Worm (Caenorhabditis elegans) whole organism, L1 larva: ENCODE results near the gene ZK652.8.
A peak's percentile ranks its signal among the peaks of the same experiment; 100 is the strongest.

Source experiments
- C16A3.4 ChIP-seq: fragments of 150-350 bp; optimal IDR thresholded peaks from 2 replicates; lab custom pipeline; 2014; ENCODE audit warnings: missing biosample characterization, missing genetic modification characterization
- ama-1 ChIP-seq: fragments of 150-350 bp; optimal IDR thresholded peaks from 2 replicates; lab custom pipeline; 2014
- dpl-1 ChIP-seq, 3 experiments: fragments of 150-350 bp in 2 of 3; sonication (generic microtip) in 1 of 3; optimal IDR thresholded peaks; 2 replicates each; lab custom pipeline; 2014 to 2017; ENCODE audit warnings: missing biosample characterization in 3 of 3, missing genetic modification characterization in 3 of 3, missing genetic modification reagents in 3 of 3
- efl-1 ChIP-seq, 4 experiments: fragments of 150-350 bp; optimal IDR thresholded peaks in 3 of 4; peaks in 1 of 4; 1 replicate in 1 of 4; 2 replicates in 3 of 4; lab custom pipeline; 2014; ENCODE audit warnings: missing biosample characterization in 2 of 4, missing genetic modification characterization in 2 of 4, missing genetic modification reagents in 2 of 4
- elt-2 ChIP-seq: sonication (generic microtip); optimal IDR thresholded peaks from 2 replicates; lab custom pipeline; 2016; ENCODE audit warnings: missing genetic modification characterization, mild to moderate bottlenecking, inconsistent platforms, missing compliant biosample characterization, missing genetic modification reagents
- irx-1 ChIP-seq: sonication (generic microtip); optimal IDR thresholded peaks from 2 replicates; lab custom pipeline; 2016; ENCODE audit warnings: missing genetic modification characterization, missing compliant biosample characterization
- isw-1 ChIP-seq: fragments of 200-800 bp; sonication (Bioruptor generic); IDR thresholded peaks from 2 replicates; pipeline ENCODE4 v1.3.6; 2022; ENCODE audit warnings: missing genetic modification characterization, missing compliant biosample characterization
- jun-1 ChIP-seq: fragments of 150-350 bp; optimal IDR thresholded peaks from 2 replicates; lab custom pipeline; 2014; ENCODE audit warnings: missing biosample characterization, missing genetic modification reagents, missing genetic modification characterization
- lin-14 ChIP-seq: fragments of 200-800 bp; sonication (Bioruptor generic); optimal IDR thresholded peaks from 2 replicates; lab custom pipeline; 2018; ENCODE audit warnings: mild to moderate bottlenecking, missing genetic modification characterization, moderate library complexity, missing compliant biosample characterization
- lin-15B ChIP-seq: fragments of 150-350 bp; sonication (generic microtip); optimal IDR thresholded peaks from 3 replicates; lab custom pipeline; 2014; ENCODE audit warnings: missing biosample characterization, missing genetic modification characterization
- lsy-2 ChIP-seq, 2 experiments: fragments of 150-350 bp; optimal IDR thresholded peaks; 2 replicates each; lab custom pipeline; 2014; ENCODE audit warnings: missing biosample characterization in 2 of 2, missing genetic modification characterization in 2 of 2
- mab-9 ChIP-seq: fragments of 200-800 bp; sonication (Bioruptor generic); IDR thresholded peaks from 2 replicates; pipeline ENCODE4 v1.3.6; 2022; ENCODE audit warnings: missing genetic modification reagents, missing genetic modification characterization, missing compliant biosample characterization
- mdl-1 ChIP-seq, 2 experiments: fragments of 150-350 bp; optimal IDR thresholded peaks; 2 replicates each; lab custom pipeline; 2014 to 2017; ENCODE audit warnings: missing biosample characterization in 2 of 2, missing genetic modification characterization in 2 of 2, inconsistent platforms in 1 of 2
- mef-2 ChIP-seq: fragments of 150-350 bp; optimal IDR thresholded peaks from 2 replicates; lab custom pipeline; 2014; ENCODE audit warnings: missing biosample characterization, missing genetic modification characterization
- nhr-19 ChIP-seq: fragments of 200-800 bp; sonication (Bioruptor generic); conservative IDR thresholded peaks from 2 replicates; pipeline ENCODE4 v1.3.6; 2022; ENCODE audit warnings: missing genetic modification characterization, missing compliant biosample characterization
- nhr-71 ChIP-seq: sonication (generic microtip); optimal IDR thresholded peaks from 2 replicates; lab custom pipeline; 2016; ENCODE audit warnings: mild to moderate bottlenecking, missing genetic modification characterization, moderate library complexity, missing compliant biosample characterization
- nhr-84 ChIP-seq: sonication (generic microtip); optimal IDR thresholded peaks from 2 replicates; lab custom pipeline; 2017; ENCODE audit warnings: missing biosample characterization, missing genetic modification characterization
- nhr-85 ChIP-seq: sonication (generic microtip); peaks from one replicate; lab custom pipeline; 2016; ENCODE audit warnings: missing genetic modification characterization, inconsistent platforms, missing compliant biosample characterization
- rnt-1 ChIP-seq: sonication (generic microtip); optimal IDR thresholded peaks from 2 replicates; lab custom pipeline; 2016; ENCODE audit warnings: mild to moderate bottlenecking, missing genetic modification characterization, moderate library complexity, missing compliant biosample characterization
- skn-1 ChIP-seq: fragments of 150-350 bp; optimal IDR thresholded peaks from 2 replicates; lab custom pipeline; 2014; ENCODE audit warnings: missing biosample characterization, missing genetic modification characterization
- tbx-2 ChIP-seq: sonication (generic microtip); optimal IDR thresholded peaks from 2 replicates; lab custom pipeline; 2016; ENCODE audit warnings: missing genetic modification characterization, missing compliant biosample characterization
- unc-30 ChIP-seq: sonication (generic microtip); optimal IDR thresholded peaks from 2 replicates; lab custom pipeline; 2017; ENCODE audit warnings: missing biosample characterization, missing genetic modification characterization
- unc-62 ChIP-seq: fragments of 150-350 bp; optimal IDR thresholded peaks from 2 replicates; lab custom pipeline; 2014; ENCODE audit warnings: missing biosample characterization, missing genetic modification reagents, missing genetic modification characterization
- zip-4 ChIP-seq: fragments of 200-800 bp; sonication (Bioruptor generic); optimal IDR thresholded peaks from 2 replicates; lab custom pipeline; 2018; ENCODE audit warnings: mild to moderate bottlenecking, missing genetic modification characterization, moderate library complexity, missing compliant biosample characterization
- ztf-4 ChIP-seq: fragments of 150-350 bp; optimal IDR thresholded peaks from 2 replicates; lab custom pipeline; 2014; ENCODE audit warnings: missing biosample characterization, missing genetic modification characterization

ZK652.8 gene

DNA sequence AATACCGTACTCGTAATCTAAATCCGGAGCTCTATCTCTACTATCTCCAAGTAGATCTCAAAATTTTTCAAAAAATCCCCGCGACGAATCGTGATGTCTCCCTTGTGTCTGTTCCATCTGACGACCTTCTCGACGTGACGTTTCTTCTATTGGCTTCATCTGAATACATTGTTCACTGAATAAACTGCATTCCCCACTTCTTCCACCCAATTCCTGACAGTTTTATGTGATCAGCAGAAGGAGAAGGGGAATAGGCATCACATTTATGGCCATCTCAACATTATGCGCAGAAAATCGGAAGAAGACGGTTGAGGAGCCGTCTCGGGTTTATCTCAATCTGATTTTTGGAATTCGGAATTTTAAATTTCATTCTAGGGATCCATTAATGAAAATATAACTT is 24.5 kb downstream of the ZK652.8 start:
- TF ChIP-seq ztf-4, result no peak
- TF ChIP-seq elt-2 (tag; lab: Kevin White, UChicago), result no peak
- no peak for TF ChIP-seq C16A3.4 (tag; lab: Kevin White, UChicago)
- TF ChIP-seq zip-4 (GFP tag; lab: Kevin White, UChicago), result no peak
- TF ChIP-seq, all 84 proteins: peak for 0

DNA sequence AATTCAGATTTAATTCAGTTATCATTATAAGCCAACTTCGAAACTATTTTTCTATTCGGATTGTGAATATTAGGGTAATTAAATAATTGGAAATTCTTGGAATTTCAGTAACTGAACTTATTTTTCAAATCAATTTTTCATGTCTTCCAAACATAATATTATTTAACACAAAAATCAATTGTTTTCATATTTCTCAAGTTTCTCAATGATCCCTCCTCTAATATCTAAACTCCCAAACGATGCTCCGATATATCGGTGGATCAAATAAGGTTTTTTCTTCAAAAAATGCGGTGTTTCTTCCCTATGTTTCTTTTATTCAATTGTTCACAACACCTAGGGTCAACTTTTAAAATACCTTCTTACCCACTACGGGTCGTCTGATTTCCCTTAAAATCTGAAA is 27.0 kb downstream of the ZK652.8 start:
- TF ChIP-seq unc-62 (no peak), dpl-1 (GFP tag; optimal IDR thresholded peaks at IDR 0.05; lab: Kevin White, UChicago) (peak in 1 of 3 experiments; percentile 99), efl-1 (optimal IDR thresholded peaks at IDR 0.05; lab: Kevin White, UChicago) (no peak), efl-1 (GFP tag; optimal IDR thresholded peaks at IDR 0.05 in 1 of 2; lab: Kevin White, UChicago) (peak in 1 of 2 experiments; percentile 54)

ce11 chrIII:7815571-7816348 is 27.7 kb downstream of the ZK652.8 start:
- TF ChIP-seq isw-1 (GFP tag; lab: Robert Waterston, UW) (no peak), nhr-85 (peak; percentile 3), dpl-1 (GFP tag; optimal IDR thresholded peaks at IDR 0.05; lab: Kevin White, UChicago) (peak in 1 of 3 experiments; percentile 82)

- TF ChIP-seq mab-9 (GFP tag; lab: Robert Waterston, UW) (no peak), lsy-2 (tag; optimal IDR thresholded peaks at IDR 0.05; lab: Kevin White, UChicago) (no peak), nhr-71 (tag; lab: Kevin White, UChicago) (no peak), nhr-19 (GFP tag; lab: Robert Waterston, UW) (no peak), lin-15B (tag; lab: Kevin White, UChicago) (no peak), ama-1 (lab: Kevin White, UChicago) (no peak), nhr-84 (no peak), irx-1 (tag; lab: Kevin White, UChicago) (no peak), jun-1 (tag; lab: Kevin White, UChicago) (no peak), mef-2 (no peak)
Measured at ce11 chrIII:7815056-7815366, 28.4 kb downstream of the ZK652.8 start.

DNA sequence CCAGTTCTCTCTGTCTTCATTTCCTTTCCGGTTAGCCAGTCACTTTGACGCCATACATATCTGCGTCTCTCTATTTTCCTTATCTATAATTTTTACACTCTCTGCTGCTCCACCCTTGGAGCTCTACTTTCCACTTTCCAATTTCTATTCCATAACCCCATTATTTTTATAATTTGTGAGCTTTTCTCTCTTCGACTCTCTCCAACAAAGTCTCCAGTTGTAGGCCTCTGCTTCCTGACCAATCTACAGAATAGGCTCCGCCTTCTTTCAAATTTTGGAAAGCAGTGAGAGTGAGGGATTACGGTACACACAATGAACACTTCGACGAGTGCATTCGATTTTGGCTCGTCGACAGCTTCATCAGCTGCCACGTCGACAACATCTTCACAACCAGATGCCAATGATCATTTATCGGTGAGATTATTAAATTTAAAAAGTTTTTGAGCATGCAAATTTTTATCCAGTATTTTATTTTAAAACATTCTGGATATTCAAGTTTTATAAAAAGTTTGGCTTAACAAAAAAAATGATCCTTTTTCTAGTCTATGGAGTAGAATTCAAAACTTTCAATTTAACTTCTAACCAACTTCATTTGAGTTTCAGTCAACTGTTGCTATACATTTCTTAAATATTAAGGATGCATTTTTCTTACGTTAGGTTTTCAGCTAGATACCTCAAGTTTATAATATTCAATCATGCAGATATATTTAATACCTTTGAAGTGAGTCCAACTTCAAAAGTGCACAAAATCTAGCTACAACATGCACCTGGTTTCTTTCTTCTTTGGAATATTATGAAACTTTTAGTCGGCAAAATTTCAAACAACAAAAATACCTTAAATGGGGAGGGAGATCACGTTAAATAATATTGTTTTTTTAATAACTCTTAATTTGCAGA is 29.0 kb downstream of the ZK652.8 start, which contains the start of gene egl-5:
TSS of gene egl-5 (plus strand) at position 216 of the 897 bp plus-strand sequence.
- peak in 1 of 3 experiments; percentile 99 for TF ChIP-seq dpl-1 (GFP tag; optimal IDR thresholded peaks at IDR 0.05; lab: Kevin White, UChicago)
- TF ChIP-seq mdl-1 (tag; optimal IDR thresholded peaks at IDR 0.05; lab: Kevin White, UChicago), result no peak
- no peak for TF ChIP-seq skn-1
- peak; percentile 31 for TF ChIP-seq nhr-85
- TF ChIP-seq efl-1 (optimal IDR thresholded peaks at IDR 0.05; lab: Kevin White, UChicago), result no peak
- no peak for TF ChIP-seq efl-1 (GFP tag; optimal IDR thresholded peaks at IDR 0.05 in 1 of 2; lab: Kevin White, UChicago)
- TF ChIP-seq unc-30, result no peak
- TF ChIP-seq lsy-2 (tag; optimal IDR thresholded peaks at IDR 0.05; lab: Kevin White, UChicago), result peak in 1 of 2 experiments; percentile 20
- no peak for TF ChIP-seq tbx-2

DNA sequence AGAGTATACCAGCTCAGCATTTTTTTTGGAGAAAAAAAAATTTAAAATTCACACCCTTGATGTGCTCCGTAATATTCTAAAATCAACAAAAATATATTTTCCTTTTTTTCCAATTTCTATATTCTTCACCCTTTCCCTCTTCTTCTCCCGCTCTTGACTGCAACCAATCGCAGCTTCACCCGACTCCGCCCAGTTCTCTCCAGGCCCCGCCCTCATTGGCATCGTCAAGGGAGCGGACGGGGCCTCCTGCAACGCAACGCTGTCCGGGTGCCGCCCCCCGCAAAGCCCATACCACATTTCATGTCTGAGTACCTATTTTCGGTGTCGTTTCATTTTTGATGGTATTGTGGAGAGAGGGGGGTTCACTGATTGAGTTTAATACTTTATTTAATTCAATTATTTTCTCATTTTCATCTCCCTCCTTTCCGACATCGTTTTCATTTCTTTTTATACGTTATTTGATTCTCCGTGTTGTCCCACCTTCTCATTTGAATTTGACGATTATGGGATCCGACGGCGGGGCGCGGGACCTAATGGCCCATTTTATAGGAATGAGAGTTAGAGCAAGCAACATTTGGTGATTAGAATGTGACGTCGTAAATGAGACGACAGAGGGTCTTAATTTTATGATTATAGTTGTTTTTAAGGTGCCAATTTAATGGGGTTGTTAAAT is 31.1 kb downstream of the ZK652.8 start:
- TF ChIP-seq lin-14 (GFP tag; lab: Kevin White, UChicago) (peak; percentile 25), rnt-1 (tag; lab: Kevin White, UChicago) (peak; percentile 30), lin-15B (tag; lab: Kevin White, UChicago) (no peak), nhr-85 (peak; percentile 56)
